Worm (Caenorhabditis elegans) whole organism, L3 larva: ENCODE measurements around the gene F44B9.9.
A peak's percentile ranks its signal among the peaks of the same experiment; 100 is the strongest.

ENCODE experiments used
- R02D3.7 ChIP-seq: fragments of 150-350 bp; optimal IDR thresholded peaks from 2 replicates; lab custom pipeline; 2014; ENCODE audit warnings: missing biosample characterization, missing genetic modification characterization
- ceh-9 ChIP-seq: sonication (generic microtip); optimal IDR thresholded peaks from 2 replicates; lab custom pipeline; 2018; ENCODE audit warnings: missing biosample characterization, missing genetic modification characterization
- elt-1 ChIP-seq: fragments of 150-350 bp; optimal IDR thresholded peaks from 2 replicates; lab custom pipeline; 2014; ENCODE audit warnings: missing biosample characterization, missing genetic modification characterization
- hmg-11 ChIP-seq: sonication (generic microtip); optimal IDR thresholded peaks from 2 replicates; lab custom pipeline; 2016; ENCODE audit warnings: missing genetic modification characterization, missing compliant biosample characterization
- lin-39 ChIP-seq: fragments of 150-350 bp; optimal IDR thresholded peaks from 2 replicates; lab custom pipeline; 2018; ENCODE audit warnings: missing biosample characterization, missing genetic modification reagents, missing genetic modification characterization
- nhr-23 ChIP-seq: fragments of 150-350 bp; optimal IDR thresholded peaks from 2 replicates; lab custom pipeline; 2014; ENCODE audit warnings: missing biosample characterization, missing genetic modification reagents, missing genetic modification characterization
- pha-4 ChIP-seq: fragments of 150-350 bp; optimal IDR thresholded peaks from 2 replicates; lab custom pipeline; 2014; ENCODE audit warnings: missing biosample characterization, missing genetic modification reagents, missing genetic modification characterization
- pqm-1 ChIP-seq: fragments of 150-350 bp; optimal IDR thresholded peaks from 2 replicates; lab custom pipeline; 2017; ENCODE audit warnings: missing biosample characterization, missing genetic modification characterization, inconsistent platforms
- unc-39 ChIP-seq: sonication (generic microtip); optimal IDR thresholded peaks from 4 replicates; lab custom pipeline; 2017; ENCODE audit warnings: missing biosample characterization, missing genetic modification characterization
- zag-1 ChIP-seq: fragments of 150-350 bp; optimal IDR thresholded peaks from 2 replicates; lab custom pipeline; 2014; ENCODE audit warnings: missing biosample characterization, missing genetic modification characterization
- ztf-11 ChIP-seq: fragments of 150-350 bp; optimal IDR thresholded peaks from 2 replicates; lab custom pipeline; 2014; ENCODE audit warnings: missing biosample characterization, missing genetic modification characterization
- ztf-4 ChIP-seq: fragments of 150-350 bp; optimal IDR thresholded peaks from 2 replicates; lab custom pipeline; 2014; ENCODE audit warnings: missing biosample characterization, missing genetic modification characterization

ce11 chrIII:8020823-8021332, 10.0 kb downstream of the F44B9.9 start, which contains the start of gene lin-36:
- TF ChIP-seq ztf-4 (no peak), unc-39 (no peak), pqm-1 (tag; lab: Kevin White, UChicago) (peak; percentile 7), R02D3.7 (peak; percentile 63), ceh-9 (no peak), pha-4 (tag; lab: Kevin White, UChicago) (peak; percentile 84), hmg-11 (peak; percentile 86), zag-1 (tag; lab: Kevin White, UChicago) (no peak), lin-39 (tag; lab: Kevin White, UChicago) (peak; percentile 82), ztf-11 (no peak), nhr-23 (peak; percentile 89), elt-1 (tag; lab: Kevin White, UChicago) (no peak)
